Fruit fly (Drosophila melanogaster) whole organism, adult: ENCODE data around the gene f.

ENCODE experiments used
- CG11617 ChIP-seq: fragments of 200-800 bp; sonication (Bioruptor generic); optimal IDR thresholded peaks from 2 replicates; lab custom pipeline; 2017; ENCODE audit warnings: mild to moderate bottlenecking, missing biosample characterization, missing genetic modification reagents, missing genetic modification characterization
- CG12768 ChIP-seq: fragments of 200-800 bp; sonication (Bioruptor generic); optimal IDR thresholded peaks from 2 replicates; lab custom pipeline; 2017; ENCODE audit warnings: missing biosample characterization, missing genetic modification characterization, mild to moderate bottlenecking, moderate library complexity, missing genetic modification reagents
- CG14711 ChIP-seq: fragments of 200-800 bp; sonication (Bioruptor generic); optimal IDR thresholded peaks from 2 replicates; lab custom pipeline; 2018; ENCODE audit warnings: missing biosample characterization, mild to moderate bottlenecking, missing genetic modification characterization, moderate library complexity
- CG1620 ChIP-seq: fragments of 200-800 bp; sonication (Bioruptor generic); optimal IDR thresholded peaks from 2 replicates; lab custom pipeline; 2016; ENCODE audit warnings: missing biosample characterization, missing genetic modification characterization
- CG33017 ChIP-seq: fragments of 200-800 bp; sonication (Bioruptor generic); optimal IDR thresholded peaks from 2 replicates; lab custom pipeline; 2018; ENCODE audit warnings: missing biosample characterization, mild to moderate bottlenecking, missing genetic modification characterization, moderate library complexity
- CG5204 ChIP-seq: fragments of 200-800 bp; sonication (Bioruptor generic); optimal IDR thresholded peaks from 2 replicates; lab custom pipeline; 2016; ENCODE audit warnings: missing biosample characterization, missing genetic modification characterization
- CG7045 ChIP-seq: fragments of 200-800 bp; sonication (Bioruptor generic); optimal IDR thresholded peaks from 2 replicates; lab custom pipeline; 2017; ENCODE audit warnings: missing biosample characterization, mild to moderate bottlenecking, missing genetic modification characterization
- CG7101 ChIP-seq: fragments of 200-800 bp; sonication (Bioruptor generic); optimal IDR thresholded peaks from 2 replicates; lab custom pipeline; 2018; ENCODE audit warnings: missing biosample characterization, mild to moderate bottlenecking, missing genetic modification characterization, moderate library complexity
- Clk ChIP-seq: fragments of 200-800 bp; sonication (Bioruptor generic); optimal IDR thresholded peaks from 2 replicates; lab custom pipeline; 2017; ENCODE audit warnings: missing biosample characterization, missing genetic modification characterization
- Hr96 ChIP-seq: fragments of 200-800 bp; sonication (Bioruptor generic); optimal IDR thresholded peaks from 2 replicates; lab custom pipeline; 2016; ENCODE audit warnings: missing biosample characterization, missing genetic modification characterization
- Mnt ChIP-seq: fragments of 200-800 bp; sonication (Bioruptor generic); optimal IDR thresholded peaks from 2 replicates; lab custom pipeline; 2016; ENCODE audit warnings: missing biosample characterization, mild to moderate bottlenecking, missing genetic modification characterization
- bab1 ChIP-seq: fragments of 200-800 bp; sonication (Bioruptor generic); optimal IDR thresholded peaks from 3 replicates; lab custom pipeline; 2019; ENCODE audit warnings: missing biosample characterization, mild to moderate bottlenecking, missing genetic modification characterization, moderate library complexity
- cic ChIP-seq: fragments of 200-800 bp; sonication (Bioruptor generic); optimal IDR thresholded peaks from 2 replicates; lab custom pipeline; 2017; ENCODE audit warnings: missing biosample characterization, mild to moderate bottlenecking, missing genetic modification characterization, moderate library complexity
- cnc ChIP-seq, 2 experiments: fragments of >200 bp; optimal IDR thresholded peaks; 2 replicates each; lab custom pipeline; 2017
- kay ChIP-seq: fragments of 200-800 bp; sonication (Bioruptor generic); peaks from one replicate; lab custom pipeline; 2016; ENCODE audit warnings: missing biosample characterization, missing genetic modification characterization, borderline replicate concordance
- ovo ChIP-seq: fragments of 200-800 bp; sonication (Bioruptor generic); optimal IDR thresholded peaks from 2 replicates; lab custom pipeline; 2016; ENCODE audit warnings: missing biosample characterization, missing genetic modification characterization
- pad ChIP-seq: fragments of 200-800 bp; sonication (Bioruptor generic); optimal IDR thresholded peaks from 3 replicates; lab custom pipeline; 2017; ENCODE audit warnings: missing biosample characterization, missing genetic modification characterization, mild to moderate bottlenecking, moderate library complexity, missing genetic modification reagents
- tj ChIP-seq: fragments of 200-800 bp; sonication (Bioruptor generic); optimal IDR thresholded peaks from 3 replicates; lab custom pipeline; 2017; ENCODE audit warnings: missing biosample characterization, mild to moderate bottlenecking, missing genetic modification characterization, moderate library complexity
- toe ChIP-seq: fragments of 200-800 bp; sonication (Bioruptor generic); optimal IDR thresholded peaks from 2 replicates; lab custom pipeline; 2016; ENCODE audit warnings: missing biosample characterization, missing genetic modification characterization

Gene f

DNA sequence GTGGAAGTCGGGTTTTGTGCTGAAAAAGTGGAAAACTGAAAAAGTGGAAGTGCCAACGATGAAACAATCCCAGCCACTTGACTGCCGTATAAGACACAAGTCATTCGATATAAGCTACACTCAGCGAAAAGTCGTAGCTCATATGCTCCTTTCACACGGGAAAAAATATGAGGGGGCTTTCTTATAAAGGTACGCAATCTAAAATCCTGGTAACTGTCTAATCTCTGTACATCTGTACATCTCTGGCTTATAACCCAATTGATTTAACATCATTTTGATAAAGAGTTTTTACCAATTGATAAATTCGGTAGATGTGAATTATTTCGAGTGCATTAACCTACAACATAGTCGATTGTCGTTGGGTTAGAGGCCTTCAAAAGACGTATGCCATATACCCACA lies 42.1 kb downstream of the f start:
- TF ChIP-seq toe (GFP tag; lab: Kevin White, UChicago) (no peak), Hr96 (GFP tag; lab: Kevin White, UChicago) (no peak)

DNA sequence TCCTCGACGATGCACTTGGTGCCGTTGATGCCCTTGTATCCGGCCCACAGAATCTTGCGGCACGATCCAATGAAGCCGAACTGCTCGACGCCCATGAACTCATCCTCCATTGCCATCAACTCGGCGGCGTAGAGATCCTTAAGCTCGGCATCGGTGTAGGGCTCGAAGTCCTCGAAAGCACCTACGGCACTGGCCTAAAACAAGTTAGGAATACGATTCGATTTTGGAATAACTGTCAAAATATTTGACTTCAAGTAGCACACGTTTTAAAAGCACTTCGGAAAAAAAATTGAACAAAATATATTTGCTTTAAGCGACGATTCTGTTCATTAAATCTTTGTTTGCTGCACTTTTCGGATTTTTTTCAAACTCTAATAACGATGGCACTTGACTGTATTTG lies 49.5 kb downstream of the f start, which contains the start of gene CG5445:
TSS of gene CG5445 (plus strand) at position 301 of the 400 bp plus-strand sequence.
- TF ChIP-seq CG1620: no peak
- no peak for TF ChIP-seq CG5204 (GFP tag; lab: Kevin White, UChicago)
- no peak for TF ChIP-seq CG12768 (GFP tag; lab: Kevin White, UChicago)
- no peak for TF ChIP-seq cic (GFP tag; lab: Kevin White, UChicago)
- no peak for TF ChIP-seq tj (GFP tag; lab: Kevin White, UChicago)
- TF ChIP-seq cnc (optimal IDR thresholded peaks at IDR 0.05; lab: Kevin White, UChicago): no peak
- TF ChIP-seq CG11617: no peak
- no peak for TF ChIP-seq Hr96 (GFP tag; lab: Kevin White, UChicago)
- TF ChIP-seq Mnt (GFP tag; lab: Kevin White, UChicago): no peak
- TF ChIP-seq CG7101 (tag; lab: Kevin White, UChicago): no peak
- TF ChIP-seq ovo (GFP tag; lab: Kevin White, UChicago): no peak
- no peak for TF ChIP-seq CG14711 (tag; lab: Kevin White, UChicago)
- no peak for TF ChIP-seq pad (GFP tag; lab: Kevin White, UChicago)
- TF ChIP-seq CG33017 (tag; lab: Kevin White, UChicago): no peak
- TF ChIP-seq toe (GFP tag; lab: Kevin White, UChicago): no peak
- TF ChIP-seq Clk (GFP tag; lab: Kevin White, UChicago): no peak

DNA sequence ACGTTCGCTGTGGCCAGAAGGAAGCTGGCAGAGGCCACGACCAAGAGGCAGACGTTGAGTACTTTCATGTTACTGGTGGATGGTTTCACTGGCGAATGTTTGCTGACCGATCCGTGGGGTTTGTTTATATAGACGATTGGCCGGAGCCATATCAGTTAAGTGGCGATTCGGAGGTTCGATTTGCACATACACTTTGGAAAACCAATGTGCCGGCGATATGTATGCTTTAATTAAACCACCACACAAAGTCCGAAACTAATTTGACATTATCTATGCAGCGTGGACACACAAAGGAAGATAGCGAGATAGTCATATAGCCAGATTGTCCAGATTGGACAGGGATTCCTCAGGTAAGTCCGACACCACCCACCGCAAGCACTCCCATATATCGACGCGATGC lies 49.9 kb downstream of the f start, which contains the start of gene CG8664:
TSS of gene CG8664 (minus strand) at position 101 of the 400 bp plus-strand sequence.
- no peak for TF ChIP-seq ovo (GFP tag; lab: Kevin White, UChicago)
- TF ChIP-seq cic (GFP tag; lab: Kevin White, UChicago): no peak
- TF ChIP-seq tj (GFP tag; lab: Kevin White, UChicago): no peak
- TF ChIP-seq CG11617: no peak
- no peak for TF ChIP-seq Mnt (GFP tag; lab: Kevin White, UChicago)
- TF ChIP-seq toe (GFP tag; lab: Kevin White, UChicago): no peak
- no peak for TF ChIP-seq cnc (optimal IDR thresholded peaks at IDR 0.05; lab: Kevin White, UChicago)

DNA sequence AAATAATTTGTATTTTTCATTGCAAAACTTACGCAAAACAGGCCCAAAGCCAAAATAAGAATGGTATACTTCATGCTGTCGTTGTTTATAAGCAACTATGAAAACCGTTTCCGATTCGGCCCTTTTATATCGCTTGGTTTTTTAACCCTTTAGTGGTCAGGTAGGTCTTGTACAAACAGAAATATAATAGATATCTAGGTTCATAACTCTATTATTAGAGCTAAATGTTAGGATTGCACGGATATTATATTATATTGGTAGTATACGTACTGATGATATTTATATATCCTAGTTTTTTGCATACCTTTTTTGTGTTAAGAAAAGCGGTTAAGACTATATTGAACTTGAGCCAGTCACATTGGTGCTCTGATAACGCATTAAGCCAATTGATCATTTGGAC lies 51.7 kb downstream of the f start, which contains the start of gene CG8661:
TSS of gene CG8661 (minus strand) at position 101 of the 400 bp plus-strand sequence.
- TF ChIP-seq bab1 (GFP tag; lab: Kevin White, UChicago): no peak
- TF ChIP-seq CG33017 (tag; lab: Kevin White, UChicago): no peak
- TF ChIP-seq CG11617: no peak
- no peak for TF ChIP-seq CG14711 (tag; lab: Kevin White, UChicago)
- no peak for TF ChIP-seq pad (GFP tag; lab: Kevin White, UChicago)
- no peak for TF ChIP-seq Hr96 (GFP tag; lab: Kevin White, UChicago)
- no peak for TF ChIP-seq Mnt (GFP tag; lab: Kevin White, UChicago)
- TF ChIP-seq CG12768 (GFP tag; lab: Kevin White, UChicago): no peak
- no peak for TF ChIP-seq tj (GFP tag; lab: Kevin White, UChicago)
- TF ChIP-seq CG5204 (GFP tag; lab: Kevin White, UChicago): no peak

DNA sequence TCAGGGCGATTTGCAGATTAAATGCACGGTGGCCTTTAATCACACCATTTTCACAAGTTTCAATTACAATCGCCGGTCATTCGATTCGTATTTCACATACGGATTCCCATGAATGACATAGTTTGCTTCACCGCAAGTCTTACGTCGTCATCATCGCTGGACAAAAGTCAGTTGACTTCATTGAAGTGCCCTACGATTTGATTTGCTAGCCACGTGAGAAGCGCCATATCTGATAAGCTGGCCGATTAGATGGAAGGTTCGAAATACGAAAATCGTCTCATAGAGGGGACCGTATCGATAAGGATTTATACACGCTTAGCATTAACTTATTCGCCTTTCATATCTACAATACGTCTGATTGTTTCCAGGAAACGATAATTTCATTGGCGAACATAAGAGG lies 52.3 kb downstream of the f start:
- TF ChIP-seq CG7045 (GFP tag; lab: Kevin White, UChicago): no peak
- TF ChIP-seq bab1 (GFP tag; lab: Kevin White, UChicago): peak; percentile 50
- TF ChIP-seq CG12768 (GFP tag; lab: Kevin White, UChicago): peak; percentile 7
- no peak for TF ChIP-seq toe (GFP tag; lab: Kevin White, UChicago)
- no peak for TF ChIP-seq CG14711 (tag; lab: Kevin White, UChicago)
- peak; percentile 93 for TF ChIP-seq cic (GFP tag; lab: Kevin White, UChicago)
- TF ChIP-seq pad (GFP tag; lab: Kevin White, UChicago): no peak
- TF ChIP-seq Mnt (GFP tag; lab: Kevin White, UChicago): peak; percentile 62
- no peak for TF ChIP-seq cnc (optimal IDR thresholded peaks at IDR 0.05; lab: Kevin White, UChicago)

DNA sequence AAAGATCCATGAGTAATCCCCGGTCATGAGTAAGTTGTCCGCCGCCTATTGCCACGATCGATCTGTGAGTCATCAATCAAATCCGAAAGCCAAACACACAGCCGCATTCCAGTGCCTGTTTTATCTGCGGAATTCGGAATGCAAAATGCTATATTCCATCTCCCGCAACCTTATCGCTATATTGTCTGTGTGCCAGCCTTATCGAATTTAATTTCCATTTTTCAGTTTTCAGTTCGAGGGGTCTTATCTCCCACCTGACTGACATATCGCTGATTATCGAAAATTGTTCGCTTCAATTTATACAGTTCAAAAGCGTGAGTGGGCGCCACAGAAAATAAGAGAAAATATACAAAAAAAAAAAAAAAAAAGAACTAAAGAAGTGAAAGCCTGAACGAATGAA lies 56.5 kb downstream of the f start:
- TF ChIP-seq bab1 (GFP tag; lab: Kevin White, UChicago) (no peak), CG12768 (GFP tag; lab: Kevin White, UChicago) (no peak), kay (GFP tag; lab: Kevin White, UChicago) (no peak), CG14711 (tag; lab: Kevin White, UChicago) (no peak), tj (GFP tag; lab: Kevin White, UChicago) (no peak), Hr96 (GFP tag; lab: Kevin White, UChicago) (no peak), toe (GFP tag; lab: Kevin White, UChicago) (no peak), Clk (GFP tag; lab: Kevin White, UChicago) (no peak), Mnt (GFP tag; lab: Kevin White, UChicago) (no peak), pad (GFP tag; lab: Kevin White, UChicago) (no peak), ovo (GFP tag; lab: Kevin White, UChicago) (no peak), CG11617 (no peak), CG5204 (GFP tag; lab: Kevin White, UChicago) (no peak), CG33017 (tag; lab: Kevin White, UChicago) (no peak), CG7101 (tag; lab: Kevin White, UChicago) (no peak), CG7045 (GFP tag; lab: Kevin White, UChicago) (no peak)
